Fruit fly (Drosophila melanogaster) whole organism, wandering third instar larva: Measurements from ENCODE around the gene CG12499.

ENCODE experiments used
- Dfd ChIP-seq: fragments of >200 bp; optimal IDR thresholded peaks from 2 replicates; lab custom pipeline; 2017; ENCODE audit warnings: missing biosample characterization, missing genetic modification characterization
- HLH106 ChIP-seq: fragments of 200-800 bp; optimal IDR thresholded peaks from 3 replicates; lab custom pipeline; 2019; ENCODE audit warnings: missing biosample characterization, mild to moderate bottlenecking, missing genetic modification characterization, moderate library complexity
- Myc ChIP-seq: fragments of >200 bp; optimal IDR thresholded peaks from 2 replicates; lab custom pipeline; 2017
- dl ChIP-seq, 2 experiments: fragments of 175-275, 200-275 bp in 1 of 2; fragments of 200-275 bp in 1 of 2; sonication (Bioruptor generic); optimal IDR thresholded peaks; lab custom pipeline; 2018; ENCODE audit warnings: mild to moderate bottlenecking in 2 of 2, missing biosample characterization in 2 of 2, missing genetic modification characterization in 2 of 2, moderate library complexity in 2 of 2; ENCODE audit not compliant: partially characterized antibody in 2 of 2, insufficient read depth in 1 of 2
- ey ChIP-seq: fragments of 200-800 bp; sonication (Bioruptor generic); optimal IDR thresholded peaks from 2 replicates; lab custom pipeline; 2016; ENCODE audit warnings: missing biosample characterization, missing genetic modification characterization
- h ChIP-seq: fragments of 200-800 bp; sonication (Bioruptor generic); optimal IDR thresholded peaks from 3 replicates; lab custom pipeline; 2016; ENCODE audit warnings: missing biosample characterization, mild to moderate bottlenecking, missing genetic modification characterization
- lola ChIP-seq: fragments of >200 bp; optimal IDR thresholded peaks from 2 replicates; lab custom pipeline; 2017; ENCODE audit warnings: missing biosample characterization, missing genetic modification characterization
- woc ChIP-seq: sonication (Bioruptor generic); optimal IDR thresholded peaks from 2 replicates; lab custom pipeline; 2016; ENCODE audit warnings: missing biosample characterization, mild to moderate bottlenecking, missing genetic modification characterization

DNA sequence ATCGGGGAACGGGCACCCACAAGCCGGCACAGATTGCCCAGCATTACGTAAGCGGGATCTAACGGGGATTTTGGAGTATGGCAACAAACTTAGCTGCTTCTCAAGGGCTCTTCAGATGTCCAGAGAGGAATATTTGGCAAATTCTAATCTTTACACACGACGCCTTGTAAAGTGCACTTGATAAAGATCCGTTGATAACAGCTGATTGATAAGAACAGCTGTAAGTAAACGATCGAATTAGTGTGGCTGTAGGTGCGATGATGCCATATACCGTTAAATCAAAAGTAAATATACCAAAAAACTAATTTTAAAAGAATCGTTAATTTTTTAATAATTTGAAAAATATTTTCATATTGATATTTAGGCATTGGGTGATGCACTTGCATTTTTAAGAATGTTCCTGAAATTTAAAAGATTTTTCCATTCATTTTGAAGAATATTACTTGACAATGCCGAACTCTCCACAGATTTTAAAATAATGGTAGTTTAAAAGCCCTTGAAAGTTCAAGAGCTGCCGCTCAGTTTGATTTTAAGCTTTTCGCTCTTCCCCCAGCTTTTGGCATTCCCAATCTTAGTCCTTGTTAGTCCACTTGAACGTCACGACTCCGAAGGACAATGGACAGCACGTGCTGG lies 21.7 kb upstream of the CG12499 start, which contains the start of the genes CG5377 and Nrx-1:
- TF ChIP-seq HLH106 (tag; lab: Kevin White, UChicago) (no peak), Dfd (GFP tag; lab: Kevin White, UChicago) (no peak), Myc (lab: Kevin White, UChicago) (no peak), woc (GFP tag; lab: Kevin White, UChicago) (no peak), h (no peak), ey (no peak), lola (GFP tag; lab: Kevin White, UChicago) (no peak), dl (GFP tag; optimal IDR thresholded peaks at IDR 0.05; lab: Kevin White, UChicago; ENCODE audit: insufficient read depth in 1 of 2, partially characterized antibody in 2 of 2) (no peak)
